Worm (Caenorhabditis elegans): ENCODE measurements around the gene cyp-25A2.

The cyp-25A2 gene

ce11 chrIII:3820134-3820533 is 14.9 kb upstream of the cyp-25A2 start (continued):
- TF ChIP-seq egl-13 (tag; optimal IDR thresholded peaks at IDR 0.05), result no peak
- peak; percentile 28 to 69 (median 35) for TF ChIP-seq ceh-82 (tag; optimal IDR thresholded peaks at IDR 0.05)
- no peak for TF ChIP-seq ceh-88 (GFP tag; IDR thresholded peaks at IDR 0.05)
- no peak for TF ChIP-seq zip-4 (GFP tag; optimal IDR thresholded peaks at IDR 0.05)
- no peak for TF ChIP-seq fkh-10 (GFP tag; optimal IDR thresholded peaks at IDR 0.05)
- peak in 1 of 2 experiments; percentile 36 for TF ChIP-seq ztf-11 (tag; optimal IDR thresholded peaks at IDR 0.05)
- TF ChIP-seq ztf-4 (tag; optimal IDR thresholded peaks at IDR 0.05), result no peak
- TF ChIP-seq nhr-12 (tag; optimal IDR thresholded peaks at IDR 0.05), result no peak
- no peak for TF ChIP-seq ceh-90 (tag; optimal IDR thresholded peaks at IDR 0.05)
- peak; percentile 62 for TF ChIP-seq tbx-2 (tag; optimal IDR thresholded peaks at IDR 0.05)
- no peak for TF ChIP-seq C04F5.9 (tag; optimal IDR thresholded peaks at IDR 0.05)
- TF ChIP-seq ceh-63 (GFP tag; optimal IDR thresholded peaks at IDR 0.05), result no peak
- peak; percentile 41 to 66 (median 42) for TF ChIP-seq dpl-1 (GFP tag; optimal IDR thresholded peaks at IDR 0.05)
- TF ChIP-seq nhr-85 (tag), result peak; percentile 77
- TF ChIP-seq grh-1 (GFP tag; IDR thresholded peaks at IDR 0.05), result no peak
- TF ChIP-seq sox-4 (tag; optimal IDR thresholded peaks at IDR 0.05), result no peak
- no peak for TF ChIP-seq tlp-1 (tag; optimal IDR thresholded peaks at IDR 0.05)
- TF ChIP-seq nhr-19 (GFP tag; conservative IDR thresholded peaks at IDR 0.05), result peak; percentile 50
- peak; percentile 27 for TF ChIP-seq aly-2 (tag; optimal IDR thresholded peaks at IDR 0.05)
- TF ChIP-seq efl-3 (GFP tag; optimal IDR thresholded peaks at IDR 0.05), result no peak
- peak; percentile 82 for TF ChIP-seq snu-23 (GFP tag; optimal IDR thresholded peaks at IDR 0.05)
- TF ChIP-seq isw-1 (GFP tag; IDR thresholded peaks at IDR 0.05), result peak; percentile 42; the same call in 1 of the 2 replicates
- TF ChIP-seq egl-27 (tag; optimal IDR thresholded peaks at IDR 0.05), result no peak
- peak in 2 of 6 experiments; percentile 10 to 33 for TF ChIP-seq elt-3 (tag; optimal IDR thresholded peaks at IDR 0.05)
- TF ChIP-seq xbp-1 (tag; optimal IDR thresholded peaks at IDR 0.05), result peak; percentile 56
- TF ChIP-seq nhr-76 (tag; optimal IDR thresholded peaks at IDR 0.05), result no peak
- TF ChIP-seq blmp-1 (tag; optimal IDR thresholded peaks at IDR 0.05), result peak; percentile 100
- no peak for TF ChIP-seq lin-15B (tag; optimal IDR thresholded peaks at IDR 0.05)
- peak; percentile 35 for TF ChIP-seq fos-1 (tag; optimal IDR thresholded peaks at IDR 0.05)
- 0 out of 2 replicates have a peak, but pooled peaks have one; percentile 9 for TF ChIP-seq mab-9 (GFP tag; IDR thresholded peaks at IDR 0.05)
- TF ChIP-seq ces-1 (GFP tag; optimal IDR thresholded peaks at IDR 0.05), result no peak

DNA sequence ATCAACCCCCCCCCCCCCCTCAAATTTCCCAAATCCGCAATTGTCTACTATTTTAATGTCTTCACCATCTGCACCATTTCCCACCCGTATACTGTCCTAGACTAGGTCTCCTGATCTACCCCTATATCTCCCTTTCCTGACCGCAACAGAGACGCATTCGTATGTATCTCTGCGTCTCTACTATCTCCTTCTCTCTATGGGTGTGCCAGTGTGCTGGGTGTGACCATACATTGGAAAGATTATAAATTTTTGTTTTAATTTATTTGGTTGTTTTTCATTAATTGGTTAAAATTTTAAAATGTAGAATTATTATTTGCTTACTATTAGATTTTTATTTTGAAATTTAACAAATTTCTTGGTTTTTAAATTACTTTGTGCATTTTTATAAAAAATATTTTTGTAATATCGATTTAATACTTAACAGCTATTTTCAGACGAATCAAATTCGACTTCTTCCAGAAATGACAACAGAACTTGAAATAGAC is 13.0 kb upstream of the cyp-25A2 start, which contains the start of gene amx-1:
Gene amx-1 (plus strand): TSS at position 435 of the 485 bp plus-strand sequence.
- TF ChIP-seq lsy-2 (tag; optimal IDR thresholded peaks at IDR 0.05) (no peak), mep-1 (tag; optimal IDR thresholded peaks at IDR 0.05) (no peak), efl-1 (optimal IDR thresholded peaks at IDR 0.05) (peak in 1 of 2 experiments; percentile 1), efl-1 (GFP tag; optimal IDR thresholded peaks at IDR 0.05 in 1 of 2) (no peak), nhr-19 (GFP tag; conservative IDR thresholded peaks at IDR 0.05) (no peak), rnt-1 (tag; optimal IDR thresholded peaks at IDR 0.05) (peak; percentile 47), ceh-63 (GFP tag; optimal IDR thresholded peaks at IDR 0.05) (no peak), egl-13 (tag; optimal IDR thresholded peaks at IDR 0.05) (no peak), snu-23 (GFP tag; optimal IDR thresholded peaks at IDR 0.05) (peak; percentile 22), mab-9 (GFP tag; IDR thresholded peaks at IDR 0.05) (no peak), dpl-1 (GFP tag; optimal IDR thresholded peaks at IDR 0.05) (no peak), snpc-4 (tag; optimal IDR thresholded peaks at IDR 0.05) (no peak), lin-35 (GFP tag; optimal IDR thresholded peaks at IDR 0.05) (no peak), nhr-237 (tag; optimal IDR thresholded peaks at IDR 0.05) (no peak), hlh-17 (GFP tag; optimal IDR thresholded peaks at IDR 0.05; ENCODE audit: borderline replicate concordance) (no peak), nhr-76 (tag; optimal IDR thresholded peaks at IDR 0.05) (no peak), lir-3 (tag; optimal IDR thresholded peaks at IDR 0.05; ENCODE audit: poor library complexity) (no peak), F16B12.6 (tag; optimal IDR thresholded peaks at IDR 0.05) (no peak), skn-1 (tag; optimal IDR thresholded peaks at IDR 0.05) (no peak), unc-98 (GFP tag; IDR thresholded peaks at IDR 0.05) (no peak), nhr-71 (tag; optimal IDR thresholded peaks at IDR 0.05) (no peak), nhr-11 (tag; optimal IDR thresholded peaks at IDR 0.05) (no peak)
